Fruit fly (Drosophila melanogaster): ENCODE data around the gene wrm1.

The wrm1 gene

DNA sequence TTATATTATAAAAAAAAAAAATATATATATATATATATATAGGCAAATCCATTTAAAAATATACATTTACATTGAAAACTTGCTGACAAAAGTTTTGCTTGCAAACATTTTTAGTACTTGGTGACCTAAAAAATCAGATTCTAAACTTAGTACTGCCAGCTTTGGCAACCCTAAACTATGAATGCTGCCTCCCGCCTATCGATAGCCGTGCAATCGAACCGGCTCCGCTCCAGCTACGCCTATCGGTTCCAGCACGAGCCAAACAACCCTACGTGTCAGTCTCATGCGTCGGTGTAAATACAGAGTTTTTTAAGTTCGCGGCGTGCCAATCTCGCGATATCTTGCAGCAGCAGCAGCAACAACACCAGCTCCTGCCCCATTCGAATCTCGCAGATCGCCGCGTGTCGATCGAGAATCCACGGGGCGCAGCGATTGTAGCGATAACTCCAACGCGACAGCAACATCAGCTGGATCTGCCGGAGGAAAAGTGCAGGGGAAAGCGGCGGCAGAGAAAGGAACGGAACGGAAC, 25.4 kb upstream of the wrm1 start, which contains the start of gene Sec63 (continued):
- TF ChIP-seq eyg (GFP tag; optimal IDR thresholded peaks at IDR 0.05) (no peak), hth (optimal IDR thresholded peaks at IDR 0.05) (no peak), HLHmδ (GFP tag; optimal IDR thresholded peaks at IDR 0.05) (peak; percentile 96), twi (tag; optimal IDR thresholded peaks at IDR 0.05) (no peak), pb (GFP tag; optimal IDR thresholded peaks at IDR 0.05) (peak; percentile 11), CG4282 (GFP tag; optimal IDR thresholded peaks at IDR 0.05) (no peak), CG8388 (GFP tag; optimal IDR thresholded peaks at IDR 0.05) (peak; percentile 49), Ada2b (GFP tag; IDR thresholded peaks at IDR 0.05) (0 out of 2 replicates have a peak, but pooled peaks have one; percentile 4), amos (GFP tag; IDR thresholded peaks at IDR 0.05; ENCODE audit: partially characterized antibody) (peak; percentile 92), CG6654 (GFP tag; optimal IDR thresholded peaks at IDR 0.05) (no peak), BtbVII (GFP tag; optimal IDR thresholded peaks at IDR 0.05) (peak; percentile 21), CG2875 (GFP tag; optimal IDR thresholded peaks at IDR 0.05) (no peak), CG6683 (GFP tag; optimal IDR thresholded peaks at IDR 0.05) (no peak), CG7556 (GFP tag; optimal IDR thresholded peaks at IDR 0.05) (no peak), az2 (GFP tag; optimal IDR thresholded peaks at IDR 0.05) (peak; percentile 47), HLH3B (GFP tag; IDR thresholded peaks at IDR 0.05) (peak; percentile 43; the same call in 1 of the 2 replicates), CG8089 (GFP tag; optimal IDR thresholded peaks at IDR 0.05) (no peak), Doc3 (GFP tag; IDR thresholded peaks at IDR 0.05; ENCODE audit: partially characterized antibody) (peak; percentile 70), jigr1 (GFP tag; IDR thresholded peaks at IDR 0.05) (no peak), sens (GFP tag) (peak; percentile 83), CG34376 (GFP tag; optimal IDR thresholded peaks at IDR 0.05) (no peak), grn (GFP tag; optimal IDR thresholded peaks at IDR 0.05) (peak; percentile 53), D19A (tag; optimal IDR thresholded peaks at IDR 0.05) (no peak), prd (optimal IDR thresholded peaks at IDR 0.05) (no peak), prd (GFP tag; IDR thresholded peaks at IDR 0.05) (peak; percentile 77), Lhr (GFP tag; optimal IDR thresholded peaks at IDR 0.05) (no peak), gt (GFP tag; IDR thresholded peaks at IDR 0.05) (no peak), CG11093 (GFP tag; IDR thresholded peaks at IDR 0.05) (no peak), CG10431 (GFP tag; optimal IDR thresholded peaks at IDR 0.05) (no peak), cas (GFP tag; IDR thresholded peaks at IDR 0.05) (0 out of 2 replicates have a peak, but pooled peaks have one; percentile 34), CG8765 (GFP tag; IDR thresholded peaks at IDR 0.05) (no peak), dm (GFP tag; optimal IDR thresholded peaks at IDR 0.05) (peak; percentile 72), run (tag; optimal IDR thresholded peaks at IDR 0.05) (no peak), CG8478 (optimal IDR thresholded peaks at IDR 0.05) (no peak), bbx (GFP tag; IDR thresholded peaks at IDR 0.05; ENCODE audit: partially characterized antibody) (peak; percentile 97), CG14860 (GFP tag; IDR thresholded peaks at IDR 0.05; ENCODE audit: partially characterized antibody) (peak; percentile 80), Fer3 (tag; optimal IDR thresholded peaks at IDR 0.05) (peak; percentile 16), CG31365 (tag; optimal IDR thresholded peaks at IDR 0.05) (no peak), Hmx (GFP tag; optimal IDR thresholded peaks at IDR 0.05) (no peak), HmgD (GFP tag; optimal IDR thresholded peaks at IDR 0.05) (peak; percentile 53), CG9797 (GFP tag; optimal IDR thresholded peaks at IDR 0.05) (no peak), CG17328 (GFP tag; IDR thresholded peaks at IDR 0.05) (peak; percentile 32; the same call in 1 of the 2 replicates), Bteb2 (GFP tag; optimal IDR thresholded peaks at IDR 0.05) (no peak), z (GFP tag; IDR thresholded peaks at IDR 0.05) (peak; percentile 41; the same call in 1 of the 3 replicates), CG7963 (GFP tag; IDR thresholded peaks at IDR 0.05; ENCODE audit: partially characterized antibody) (peak; percentile 93), CG10565 (GFP tag; optimal IDR thresholded peaks at IDR 0.05) (no peak), CG16813 (GFP tag; IDR thresholded peaks at IDR 0.05; ENCODE audit: partially characterized antibody) (peak; percentile 81), trem (tag; optimal IDR thresholded peaks at IDR 0.05) (peak; percentile 65), NC2α (GFP tag; optimal IDR thresholded peaks at IDR 0.05) (no peak), tna (GFP tag; IDR thresholded peaks at IDR 0.05; ENCODE audit: partially characterized antibody) (peak; percentile 89), CG18011 (GFP tag; optimal IDR thresholded peaks at IDR 0.05) (no peak)

Data from whole organism, embryonic.